Worm (Caenorhabditis elegans): Measurements from ENCODE around the gene D1054.3.

The D1054.3 gene

DNA sequence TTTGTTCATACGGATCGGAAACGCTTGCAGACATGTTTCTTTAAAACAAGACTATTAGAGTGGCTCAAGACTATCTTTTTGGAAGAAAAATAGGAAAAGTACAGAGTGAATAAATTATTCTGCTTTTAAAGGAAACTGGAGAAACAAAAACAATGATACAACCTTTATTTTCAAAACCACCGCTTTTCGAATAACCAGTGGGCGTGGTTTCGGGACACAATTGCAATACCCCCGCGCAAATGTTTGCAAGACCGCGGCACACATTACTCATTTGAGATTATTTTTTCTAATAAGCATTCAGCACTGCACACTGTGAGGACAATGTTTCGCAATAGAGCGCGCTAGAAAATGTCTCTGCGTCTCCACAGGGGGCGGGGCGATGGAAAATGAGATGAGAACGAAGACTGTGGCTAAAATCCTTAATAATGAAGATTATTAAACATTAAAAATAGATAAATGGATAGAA, 36.6 kb downstream of the D1054.3 start, which contains the start of gene plrg-1 (continued):
- TF ChIP-seq nhr-11 (tag; optimal IDR thresholded peaks at IDR 0.05) (peak; percentile 74), fkh-10 (GFP tag; optimal IDR thresholded peaks at IDR 0.05) (peak; percentile 41), sptf-1 (tag; optimal IDR thresholded peaks at IDR 0.05) (no peak), zag-1 (tag; optimal IDR thresholded peaks at IDR 0.05) (no peak), grh-1 (GFP tag; IDR thresholded peaks at IDR 0.05) (peak; percentile 75), lin-35 (GFP tag; optimal IDR thresholded peaks at IDR 0.05) (peak; percentile 76 to 86), mab-9 (GFP tag; IDR thresholded peaks at IDR 0.05) (peak; percentile 77), aly-2 (tag; optimal IDR thresholded peaks at IDR 0.05) (peak; percentile 51), rnt-1 (tag; optimal IDR thresholded peaks at IDR 0.05) (peak; percentile 96), sup-37 (GFP tag; optimal IDR thresholded peaks at IDR 0.05) (peak; percentile 69), elt-2 (tag; optimal IDR thresholded peaks at IDR 0.05) (peak; percentile 79), nhr-20 (tag; optimal IDR thresholded peaks at IDR 0.05) (peak; percentile 91)

DNA sequence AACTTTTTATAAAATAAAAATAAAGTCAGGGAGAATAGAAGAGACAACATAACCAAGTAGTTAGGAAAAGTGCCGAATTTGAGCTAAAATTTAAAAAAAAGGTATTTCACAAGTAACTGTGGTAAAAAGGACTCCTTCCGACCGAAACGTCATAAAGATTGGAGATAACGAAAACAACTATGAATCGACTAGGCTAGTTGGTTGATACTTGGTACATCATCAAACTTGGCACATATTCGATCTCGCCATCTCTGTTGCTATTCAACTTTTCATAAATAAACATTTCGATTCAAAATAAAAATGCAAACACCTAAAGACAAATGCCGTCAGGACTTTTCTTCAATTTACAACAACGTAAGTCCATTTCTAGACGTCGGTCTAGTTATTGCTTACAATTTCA, 40.5 kb downstream of the D1054.3 start, which contains the start of gene C29A12.22:
Gene C29A12.22, plus strand, starts transcription at position 301 of the 400 bp plus-strand sequence.
- TF ChIP-seq lin-35 (GFP tag; optimal IDR thresholded peaks at IDR 0.05) (no peak), isw-1 (GFP tag; IDR thresholded peaks at IDR 0.05) (no peak), pag-3 (tag; optimal IDR thresholded peaks at IDR 0.05; ENCODE audit: borderline replicate concordance, insufficient read depth) (no peak), sptf-1 (tag; optimal IDR thresholded peaks at IDR 0.05) (no peak), fkh-10 (GFP tag; optimal IDR thresholded peaks at IDR 0.05) (no peak), unc-86 (tag; optimal IDR thresholded peaks at IDR 0.05) (no peak), hpl-2 (GFP tag; optimal IDR thresholded peaks at IDR 0.05) (no peak), blmp-1 (tag; optimal IDR thresholded peaks at IDR 0.05) (no peak), efl-1 (optimal IDR thresholded peaks at IDR 0.05) (no peak), efl-1 (GFP tag; optimal IDR thresholded peaks at IDR 0.05 in 1 of 2) (no peak), mdl-1 (tag; optimal IDR thresholded peaks at IDR 0.05) (no peak), pqm-1 (tag; optimal IDR thresholded peaks at IDR 0.05) (no peak), sup-37 (GFP tag; optimal IDR thresholded peaks at IDR 0.05) (no peak), lsy-2 (tag; optimal IDR thresholded peaks at IDR 0.05) (no peak), F16B12.6 (tag; optimal IDR thresholded peaks at IDR 0.05) (no peak), nhr-28 (tag; optimal IDR thresholded peaks at IDR 0.05) (no peak), lir-3 (tag; optimal IDR thresholded peaks at IDR 0.05; ENCODE audit: poor library complexity) (no peak), dsc-1 (tag; optimal IDR thresholded peaks at IDR 0.05) (no peak), egl-27 (tag; optimal IDR thresholded peaks at IDR 0.05) (no peak)

DNA sequence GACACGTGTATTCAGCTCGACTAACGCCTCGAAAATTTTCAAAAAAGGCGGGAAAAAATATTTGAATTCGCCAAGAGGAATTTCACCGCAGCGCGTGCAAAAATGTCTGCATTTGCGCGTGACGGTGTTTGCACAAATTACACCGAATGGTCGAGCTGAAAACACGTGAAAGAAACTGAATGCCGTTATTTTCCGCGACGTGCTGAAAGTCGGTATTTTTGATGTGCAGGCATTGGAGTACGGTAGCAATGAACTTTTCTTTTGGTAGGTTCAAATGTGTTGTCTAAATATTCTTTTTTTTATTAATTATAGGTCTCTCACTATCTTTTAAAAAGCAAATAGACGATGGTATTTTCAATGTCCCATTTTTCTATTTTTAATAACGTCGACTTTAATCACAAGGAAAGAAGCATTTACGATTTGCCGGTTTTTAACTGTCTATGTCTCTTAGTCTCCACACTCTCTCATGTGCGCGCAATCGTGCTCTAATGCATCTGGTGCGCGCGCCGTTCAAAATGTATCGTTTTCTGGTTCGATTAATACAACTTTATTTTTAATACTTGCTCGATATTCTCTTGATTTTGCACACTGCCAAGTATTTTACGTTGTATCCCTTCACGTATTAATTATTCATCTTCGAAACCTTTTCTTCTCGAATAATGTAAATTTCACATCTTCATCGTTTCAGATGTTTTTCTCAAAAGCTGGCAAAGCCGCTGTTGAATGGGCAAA, 42.3 kb downstream of the D1054.3 start, which contains the start of the genes C29A12.1 and lig-1:
Gene C29A12.1, minus strand, starts transcription at position 63 of the 732 bp plus-strand sequence.
Gene lig-1, plus strand, starts transcription at position 682 of the 732 bp plus-strand sequence.
- TF ChIP-seq nhr-237 (tag; optimal IDR thresholded peaks at IDR 0.05) = no peak
- no peak for TF ChIP-seq mab-9 (GFP tag; IDR thresholded peaks at IDR 0.05)
- TF ChIP-seq efl-1 (optimal IDR thresholded peaks at IDR 0.05) = peak; percentile 26 to 73
- TF ChIP-seq efl-1 (GFP tag; optimal IDR thresholded peaks at IDR 0.05 in 1 of 2) = peak; percentile 79 to 97
- TF ChIP-seq lin-35 (GFP tag; optimal IDR thresholded peaks at IDR 0.05) = peak; percentile 45 to 88
- TF ChIP-seq lir-3 (tag; optimal IDR thresholded peaks at IDR 0.05; ENCODE audit: poor library complexity) = no peak
- no peak for TF ChIP-seq jun-1 (tag; optimal IDR thresholded peaks at IDR 0.05)
- TF ChIP-seq lin-13 (GFP tag; optimal IDR thresholded peaks at IDR 0.05) = no peak
- no peak for TF ChIP-seq unc-86 (tag; optimal IDR thresholded peaks at IDR 0.05)
- TF ChIP-seq mdl-1 (tag; optimal IDR thresholded peaks at IDR 0.05) = peak in 1 of 2 experiments; percentile 46
- no peak for TF ChIP-seq ceh-8 (GFP tag; optimal IDR thresholded peaks at IDR 0.05)
- peak; percentile 17 for TF ChIP-seq snu-23 (GFP tag; optimal IDR thresholded peaks at IDR 0.05)
- no peak for TF ChIP-seq C04F5.9 (tag; optimal IDR thresholded peaks at IDR 0.05)
- peak in 1 of 2 experiments; percentile 53 for TF ChIP-seq lsy-2 (tag; optimal IDR thresholded peaks at IDR 0.05)
- peak; percentile 46 for TF ChIP-seq lin-14 (GFP tag; optimal IDR thresholded peaks at IDR 0.05)
- no peak for TF ChIP-seq ztf-11 (tag; optimal IDR thresholded peaks at IDR 0.05)
- peak; percentile 30 for TF ChIP-seq skn-1 (tag; optimal IDR thresholded peaks at IDR 0.05)
- no peak for TF ChIP-seq sup-37 (GFP tag; optimal IDR thresholded peaks at IDR 0.05)
- TF ChIP-seq sox-4 (tag; optimal IDR thresholded peaks at IDR 0.05) = no peak
- peak; percentile 16 for TF ChIP-seq xbp-1 (tag; optimal IDR thresholded peaks at IDR 0.05)
- peak; percentile 57 for TF ChIP-seq blmp-1 (tag; optimal IDR thresholded peaks at IDR 0.05)
- no peak for TF ChIP-seq hlh-4 (tag; optimal IDR thresholded peaks at IDR 0.05)
- TF ChIP-seq unc-62 (GFP tag; optimal IDR thresholded peaks at IDR 0.05) = no peak
- TF ChIP-seq nhr-20 (tag; optimal IDR thresholded peaks at IDR 0.05) = peak; percentile 3
- TF ChIP-seq grh-1 (GFP tag; IDR thresholded peaks at IDR 0.05) = no peak
- TF ChIP-seq fos-1 (tag; optimal IDR thresholded peaks at IDR 0.05) = no peak
- TF ChIP-seq isw-1 (GFP tag; IDR thresholded peaks at IDR 0.05) = no peak
- no peak for TF ChIP-seq zip-4 (GFP tag; optimal IDR thresholded peaks at IDR 0.05)
- TF ChIP-seq rnt-1 (tag; optimal IDR thresholded peaks at IDR 0.05) = no peak
- no peak for TF ChIP-seq hlh-17 (GFP tag; optimal IDR thresholded peaks at IDR 0.05; ENCODE audit: borderline replicate concordance)
- TF ChIP-seq unc-130 (tag; optimal IDR thresholded peaks at IDR 0.05) = peak; percentile 19
- no peak for TF ChIP-seq pqm-1 (tag; optimal IDR thresholded peaks at IDR 0.05)
